Worm (Caenorhabditis elegans) whole organism, L4 larva: ENCODE results near the gene C32D5.12.

Source experiments
- F49E8.2 ChIP-seq: sonication (generic microtip); optimal IDR thresholded peaks from 2 replicates; lab custom pipeline; 2016; ENCODE audit warnings: missing compliant biosample characterization, mild to moderate bottlenecking, missing genetic modification characterization, borderline replicate concordance
- T20F7.1 ChIP-seq: fragments of 200-800 bp; sonication (Bioruptor generic); optimal IDR thresholded peaks from 2 replicates; lab custom pipeline; 2018; ENCODE audit warnings: mild to moderate bottlenecking, missing genetic modification characterization, missing compliant biosample characterization
- Y48G9A.11 ChIP-seq: fragments of 200-800 bp; sonication (Bioruptor generic); IDR thresholded peaks from 2 replicates; pipeline ENCODE4 v1.3.6; 2022; ENCODE audit warnings: missing genetic modification reagents, missing genetic modification characterization, missing compliant biosample characterization
- aha-1 ChIP-seq: fragments of 150-350 bp; peaks from one replicate; lab custom pipeline; 2014; ENCODE audit warnings: missing biosample characterization, missing genetic modification characterization
- ama-1 ChIP-seq: fragments of 150-350 bp; optimal IDR thresholded peaks from 2 replicates; lab custom pipeline; 2014; ENCODE audit warnings: inconsistent platforms, mixed read lengths
- ceh-32 ChIP-seq: sonication (generic microtip); optimal IDR thresholded peaks from 2 replicates; lab custom pipeline; 2016; ENCODE audit warnings: mild to moderate bottlenecking, missing genetic modification characterization, missing compliant biosample characterization; ENCODE audit not compliant: poor library complexity
- ceh-62 ChIP-seq: sonication (generic microtip); optimal IDR thresholded peaks from 2 replicates; lab custom pipeline; 2017; ENCODE audit warnings: missing biosample characterization, missing genetic modification characterization
- ctbp-1 ChIP-seq: fragments of 200-800 bp; sonication (Bioruptor generic); IDR thresholded peaks from 2 replicates; pipeline ENCODE4 v1.3.6; 2022; ENCODE audit warnings: missing genetic modification reagents, missing genetic modification characterization, missing compliant biosample characterization
- daf-16 ChIP-seq, 3 experiments: sonication (generic microtip); optimal IDR thresholded peaks; 2 replicates each; lab custom pipeline; 2016 to 2017; ENCODE audit warnings: missing genetic modification characterization in 3 of 3, missing genetic modification reagents in 3 of 3, mild to moderate bottlenecking in 2 of 3, missing compliant biosample characterization in 2 of 3, missing biosample characterization in 1 of 3, moderate library complexity in 1 of 3
- dmd-6 ChIP-seq: fragments of 200-800 bp; sonication (Bioruptor generic); IDR thresholded peaks from 2 replicates; pipeline ENCODE4 v1.3.6; 2022; ENCODE audit warnings: missing genetic modification reagents, missing genetic modification characterization, missing compliant biosample characterization
- dmd-8 ChIP-seq: fragments of 200-800 bp; sonication (Bioruptor generic); IDR thresholded peaks from 2 replicates; pipeline ENCODE4 v1.3.6; 2022; ENCODE audit warnings: missing genetic modification characterization, missing compliant biosample characterization
- dpl-1 ChIP-seq: fragments of 150-350 bp; optimal IDR thresholded peaks from 2 replicates; lab custom pipeline; 2014; ENCODE audit warnings: missing biosample characterization, missing genetic modification reagents, missing genetic modification characterization
- duxl-1 ChIP-seq: sonication (generic microtip); optimal IDR thresholded peaks from 2 replicates; lab custom pipeline; 2016; ENCODE audit warnings: mild to moderate bottlenecking, missing genetic modification characterization, moderate library complexity, missing compliant biosample characterization; ENCODE audit not compliant: poor library complexity
- dve-1 ChIP-seq: sonication (generic microtip); optimal IDR thresholded peaks from 2 replicates; lab custom pipeline; 2017; ENCODE audit warnings: antibody characterized with exemption, mild to moderate bottlenecking, missing genetic modification characterization, missing compliant biosample characterization; ENCODE audit not compliant: insufficient read depth
- egl-27 ChIP-seq: sonication (generic microtip); optimal IDR thresholded peaks from 3 replicates; lab custom pipeline; 2017; ENCODE audit warnings: missing biosample characterization, missing genetic modification reagents, missing genetic modification characterization
- hif-1 ChIP-seq, 2 experiments: sonication (generic microtip); optimal IDR thresholded peaks; 2 replicates each; lab custom pipeline; 2016 to 2017; ENCODE audit warnings: missing compliant biosample characterization in 2 of 2, missing genetic modification characterization in 2 of 2, missing genetic modification reagents in 2 of 2, missing genotype in 2 of 2, mild to moderate bottlenecking in 1 of 2
- hlh-11 ChIP-seq: fragments of 200-800 bp; sonication (Bioruptor generic); optimal IDR thresholded peaks from 2 replicates; lab custom pipeline; 2018; ENCODE audit warnings: mild to moderate bottlenecking, missing genetic modification characterization, missing compliant biosample characterization
- hlh-30 ChIP-seq: sonication (generic microtip); optimal IDR thresholded peaks from 2 replicates; lab custom pipeline; 2017; ENCODE audit warnings: antibody characterized with exemption, mild to moderate bottlenecking, missing genetic modification characterization, missing compliant biosample characterization; ENCODE audit not compliant: insufficient read depth
- lin-39 ChIP-seq: fragments of 150-350 bp; optimal IDR thresholded peaks from 2 replicates; lab custom pipeline; 2014; ENCODE audit warnings: missing biosample characterization, missing genetic modification reagents, missing genetic modification characterization
- lir-3 ChIP-seq: sonication (generic microtip); optimal IDR thresholded peaks from 2 replicates; lab custom pipeline; 2016; ENCODE audit warnings: mild to moderate bottlenecking, missing genetic modification characterization, missing compliant biosample characterization
- lsy-2 ChIP-seq, 2 experiments: fragments of 150-350 bp in 1 of 2; sonication (generic microtip) in 1 of 2; optimal IDR thresholded peaks; 2 replicates each; lab custom pipeline; 2014 to 2017; ENCODE audit warnings: missing biosample characterization in 2 of 2, missing genetic modification characterization in 2 of 2
- madf-5 ChIP-seq, 2 experiments: fragments of 200-800 bp; sonication (Bioruptor generic); IDR thresholded peaks; 2 replicates each; pipeline ENCODE4 v1.3.6; 2022; ENCODE audit warnings: missing compliant biosample characterization in 2 of 2, missing genetic modification characterization in 2 of 2
- madf-9 ChIP-seq: fragments of 200-800 bp; sonication (Bioruptor generic); conservative IDR thresholded peaks from 2 replicates; pipeline ENCODE4 v1.3.6; 2022; ENCODE audit warnings: missing genetic modification reagents, missing genetic modification characterization, missing compliant biosample characterization
- mdt-29 ChIP-seq: fragments of 200-800 bp; sonication (Bioruptor generic); IDR thresholded peaks from 2 replicates; pipeline ENCODE4 v1.3.6; 2022; ENCODE audit warnings: missing genetic modification reagents, missing genetic modification characterization, missing compliant biosample characterization
- mxl-3 ChIP-seq: fragments of 200-800 bp; sonication (Bioruptor generic); optimal IDR thresholded peaks from 2 replicates; lab custom pipeline; 2018; ENCODE audit warnings: mild to moderate bottlenecking, missing genetic modification characterization, missing compliant biosample characterization
- nhr-11 ChIP-seq: fragments of 150-350 bp; optimal IDR thresholded peaks from 2 replicates; lab custom pipeline; 2014; ENCODE audit warnings: missing biosample characterization, missing genetic modification characterization
- nhr-111 ChIP-seq: fragments of 200-800 bp; sonication (Bioruptor generic); optimal IDR thresholded peaks from 2 replicates; lab custom pipeline; 2018; ENCODE audit warnings: mild to moderate bottlenecking, missing genetic modification characterization, missing compliant biosample characterization
- nhr-25 ChIP-seq: sonication (generic microtip); optimal IDR thresholded peaks from 2 replicates; lab custom pipeline; 2017; ENCODE audit warnings: missing genetic modification characterization, mild to moderate bottlenecking, missing compliant biosample characterization, antibody characterized with exemption, moderate library complexity, borderline replicate concordance; ENCODE audit not compliant: insufficient read depth
- nhr-28 ChIP-seq: fragments of 150-350 bp; optimal IDR thresholded peaks from 2 replicates; lab custom pipeline; 2014; ENCODE audit warnings: missing biosample characterization, missing genetic modification characterization
- nhr-6 ChIP-seq: fragments of 150-350 bp; optimal IDR thresholded peaks from 2 replicates; lab custom pipeline; 2014; ENCODE audit warnings: missing biosample characterization, missing genetic modification characterization
- php-3 ChIP-seq: fragments of 200-800 bp; sonication (Bioruptor generic); IDR thresholded peaks from 2 replicates; pipeline ENCODE4 v1.3.6; 2022; ENCODE audit warnings: missing genetic modification reagents, missing genetic modification characterization, missing compliant biosample characterization
- pqm-1 ChIP-seq: sonication (generic microtip); optimal IDR thresholded peaks from 2 replicates; lab custom pipeline; 2017; ENCODE audit warnings: missing biosample characterization, missing genetic modification characterization
- snpc-4 ChIP-seq: fragments of 150-350 bp; optimal IDR thresholded peaks from 2 replicates; lab custom pipeline; 2014; ENCODE audit warnings: missing biosample characterization, missing genetic modification characterization
- spr-1 ChIP-seq: sonication (generic microtip); optimal IDR thresholded peaks from 2 replicates; lab custom pipeline; 2016; ENCODE audit warnings: mild to moderate bottlenecking, missing genetic modification characterization, missing compliant biosample characterization
- unc-62 ChIP-seq, 3 experiments: fragments of 150-350 bp in 1 of 3; sonication (generic microtip); optimal IDR thresholded peaks in 2 of 3; peaks in 1 of 3; 1 replicate in 1 of 3; 2 replicates in 2 of 3; lab custom pipeline; 2014 to 2017; ENCODE audit warnings: missing biosample characterization in 3 of 3, missing genetic modification characterization in 3 of 3, missing genetic modification reagents in 3 of 3, missing genotype in 1 of 3
- vab-7 ChIP-seq: fragments of 200-800 bp; sonication (Bioruptor generic); IDR thresholded peaks from 2 replicates; pipeline ENCODE4 v1.3.6; 2022; ENCODE audit warnings: missing genetic modification reagents, missing genetic modification characterization, missing compliant biosample characterization
- ztf-7 ChIP-seq: fragments of 150-350 bp; optimal IDR thresholded peaks from 2 replicates; lab custom pipeline; 2014; ENCODE audit warnings: missing biosample characterization, missing genetic modification characterization

Gene C32D5.12

ce11 chrII:6339948-6340347 is 18.9 kb downstream of the C32D5.12 start, which contains the start of gene C32D5.7:
Gene C32D5.7 (minus strand): TSS chrII:6340048.
- TF ChIP-seq dpl-1 (GFP tag; lab: Kevin White, UChicago) (no peak), Y48G9A.11 (GFP tag; lab: Robert Waterston, UW) (no peak), egl-27 (tag; lab: Kevin White, UChicago) (no peak)
- TF ChIP-seq, all 104 proteins: peak for 0

- TF ChIP-seq dpl-1 (GFP tag; lab: Kevin White, UChicago) (no peak), lin-39 (tag; lab: Kevin White, UChicago) (no peak), pqm-1 (peak; percentile 51), lsy-2 (tag; optimal IDR thresholded peaks at IDR 0.05; lab: Kevin White, UChicago) (peak in 1 of 2 experiments; percentile 11), aha-1 (tag; lab: Kevin White, UChicago) (peak; percentile 74), daf-16 (GFP tag; optimal IDR thresholded peaks at IDR 0.05; lab: Kevin White, UChicago) (no peak), daf-16 (tag; optimal IDR thresholded peaks at IDR 0.05; lab: Kevin White, UChicago) (peak; percentile 59), dve-1 (peak; percentile 33), nhr-111 (no peak), php-3 (no peak)
These were observed 19.3 kb downstream of the C32D5.12 start for ce11 chrII:6339511-6339910.

- TF ChIP-seq mxl-3 (GFP tag; lab: Kevin White, UChicago) (peak; percentile 52), hif-1 (tag; optimal IDR thresholded peaks at IDR 0.05; lab: Kevin White, UChicago) (peak in 1 of 2 experiments; percentile 45), ceh-32 (tag; lab: Kevin White, UChicago) (no peak), nhr-6 (tag; lab: Kevin White, UChicago) (no peak), nhr-11 (tag; lab: Kevin White, UChicago) (peak; percentile 35), nhr-25 (tag; lab: Kevin White, UChicago) (no peak), madf-5 (GFP tag; IDR thresholded peaks at IDR 0.05; lab: Robert Waterston, UW) (no peak), daf-16 (GFP tag; optimal IDR thresholded peaks at IDR 0.05; lab: Kevin White, UChicago) (no peak), daf-16 (tag; optimal IDR thresholded peaks at IDR 0.05; lab: Kevin White, UChicago) (peak; percentile 27), mdt-29 (no peak), hlh-11 (peak; percentile 26), vab-7 (GFP tag; lab: Robert Waterston, UW) (no peak), aha-1 (tag; lab: Kevin White, UChicago) (peak; percentile 73), dve-1 (peak; percentile 54), spr-1 (no peak), duxl-1 (no peak), dmd-6 (GFP tag; lab: Robert Waterston, UW) (peak; percentile 84)
These were observed 23.4 kb downstream of the C32D5.12 start, which contains the start of gene C32D5.14 for ce11 chrII:6335358-6335757. Gene C32D5.14 (plus strand): TSS chrII:6335488.

ce11 chrII:6334745-6335260 is 24.0 kb downstream of the C32D5.12 start:
- TF ChIP-seq madf-9 (no peak), pqm-1 (peak; percentile 54), spr-1 (no peak), hlh-11 (peak; percentile 40), dmd-8 (no peak), F49E8.2 (tag; lab: Kevin White, UChicago) (no peak), hlh-30 (tag; lab: Kevin White, UChicago) (no peak), ztf-7 (tag; lab: Kevin White, UChicago) (no peak), ceh-62 (tag; lab: Kevin White, UChicago) (no peak), snpc-4 (tag; lab: Kevin White, UChicago) (no peak), dmd-6 (GFP tag; lab: Robert Waterston, UW) (peak; percentile 31; the same call in 1 of the 2 replicates), ama-1 (lab: Kevin White, UChicago) (no peak), nhr-28 (tag; lab: Kevin White, UChicago) (peak; percentile 43), ctbp-1 (GFP tag; lab: Robert Waterston, UW) (no peak), T20F7.1 (GFP tag; lab: Kevin White, UChicago) (no peak), unc-62 (GFP tag; optimal IDR thresholded peaks at IDR 0.05 in 1 of 2; lab: Kevin White, UChicago) (no peak), unc-62 (tag; optimal IDR thresholded peaks at IDR 0.05; lab: Kevin White, UChicago) (no peak), lir-3 (tag; lab: Kevin White, UChicago) (no peak), dve-1 (peak; percentile 56)
